Worm (Caenorhabditis elegans) whole organism, midembryonic: ENCODE results near the gene gln-2.

Experiments
- T22C8.4 ChIP-seq: fragments of 200-800 bp; sonication (Bioruptor generic); IDR thresholded peaks from 2 replicates; pipeline ENCODE4 v1.3.6; 2022; ENCODE audit warnings: missing genetic modification characterization, missing compliant biosample characterization
- cog-1 ChIP-seq: sonication (generic microtip); optimal IDR thresholded peaks from 2 replicates; lab custom pipeline; 2016; ENCODE audit warnings: missing genetic modification characterization, missing compliant biosample characterization
- flt-1 ChIP-seq: fragments of 200-800 bp; sonication (Bioruptor generic); IDR thresholded peaks from 2 replicates; pipeline ENCODE4 v1.3.6; 2022; ENCODE audit warnings: missing genetic modification characterization, missing compliant biosample characterization
- klf-2 ChIP-seq: fragments of 200-800 bp; sonication (Bioruptor generic); conservative IDR thresholded peaks from 2 replicates; pipeline ENCODE4 v1.3.6; 2022; ENCODE audit warnings: missing genetic modification reagents, missing genetic modification characterization, missing compliant biosample characterization
- med-1 ChIP-seq: sonication (generic microtip); optimal IDR thresholded peaks from 2 replicates; lab custom pipeline; 2017; ENCODE audit warnings: missing genetic modification characterization, mild to moderate bottlenecking, missing compliant biosample characterization, antibody characterized with exemption, missing genetic modification reagents; ENCODE audit not compliant: insufficient read depth
- ref-1 ChIP-seq: fragments of 200-800 bp; sonication (Bioruptor generic); conservative IDR thresholded peaks from 2 replicates; pipeline ENCODE4 v1.3.6; 2022; ENCODE audit warnings: missing genetic modification reagents, missing genetic modification characterization, missing compliant biosample characterization
- tab-1 ChIP-seq: fragments of 200-800 bp; sonication (Bioruptor generic); IDR thresholded peaks from 2 replicates; pipeline ENCODE4 v1.3.6; 2022; ENCODE audit warnings: missing genetic modification characterization, missing compliant biosample characterization
- ztf-23 ChIP-seq: fragments of 200-800 bp; sonication (Bioruptor generic); IDR thresholded peaks from 2 replicates; pipeline ENCODE4 v1.3.6; 2022; ENCODE audit warnings: missing genetic modification reagents, missing genetic modification characterization, missing compliant biosample characterization
- ztf-29 ChIP-seq: fragments of 200-800 bp; sonication (Bioruptor generic); IDR thresholded peaks from 2 replicates; pipeline ENCODE4 v1.3.6; 2022; ENCODE audit warnings: missing genetic modification reagents, missing genetic modification characterization, missing compliant biosample characterization

The gln-2 gene

DNA sequence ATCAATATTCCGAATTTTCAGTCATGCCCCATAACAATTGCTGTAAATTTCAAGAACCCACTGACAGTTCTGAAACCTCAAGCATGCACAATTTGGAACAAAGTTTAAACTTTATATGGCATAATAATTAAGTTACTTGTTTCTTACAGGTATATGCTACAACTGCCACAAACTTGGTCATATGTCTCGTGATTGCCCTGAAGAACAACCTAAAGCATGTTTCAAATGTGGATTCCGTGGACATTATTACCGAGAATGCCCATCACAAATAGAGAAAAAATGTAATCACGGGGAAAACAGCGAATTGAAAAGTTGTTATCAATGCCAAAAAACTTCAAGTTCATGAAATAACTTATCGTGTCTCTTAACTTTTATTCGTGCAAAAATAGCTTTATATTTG is 31.6 kb downstream of the gln-2 start:
- TF ChIP-seq med-1 (no peak), ztf-23 (GFP tag; lab: Robert Waterston, UW) (0 out of 2 replicates have a peak, but pooled peaks have one; percentile 9)

DNA sequence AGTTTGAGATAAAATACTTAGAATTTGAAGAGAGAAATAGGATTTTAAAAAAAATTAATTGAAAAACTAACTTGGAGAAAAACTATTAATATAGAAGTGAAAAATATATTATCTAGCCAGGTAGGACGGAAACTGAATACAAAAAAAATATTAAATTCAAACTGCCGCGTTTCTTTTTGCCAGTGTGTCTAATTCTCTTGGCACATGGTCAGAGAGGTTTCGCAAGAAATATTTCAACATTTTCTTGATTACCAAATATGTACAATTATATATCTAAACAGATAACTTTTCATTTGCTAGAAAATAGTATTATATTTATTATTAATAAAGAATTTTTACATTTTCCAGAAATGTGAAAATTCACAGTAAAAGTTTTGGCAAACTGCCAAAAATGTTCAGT is 32.1 kb downstream of the gln-2 start:
- TF ChIP-seq flt-1 (GFP tag; lab: Robert Waterston, UW): no peak
- TF ChIP-seq ztf-23 (GFP tag; lab: Robert Waterston, UW): no peak
- no peak for TF ChIP-seq cog-1 (tag; lab: Kevin White, UChicago)
- no peak for TF ChIP-seq tab-1 (GFP tag; lab: Robert Waterston, UW)
- TF ChIP-seq ref-1 (GFP tag; lab: Robert Waterston, UW): no peak

DNA sequence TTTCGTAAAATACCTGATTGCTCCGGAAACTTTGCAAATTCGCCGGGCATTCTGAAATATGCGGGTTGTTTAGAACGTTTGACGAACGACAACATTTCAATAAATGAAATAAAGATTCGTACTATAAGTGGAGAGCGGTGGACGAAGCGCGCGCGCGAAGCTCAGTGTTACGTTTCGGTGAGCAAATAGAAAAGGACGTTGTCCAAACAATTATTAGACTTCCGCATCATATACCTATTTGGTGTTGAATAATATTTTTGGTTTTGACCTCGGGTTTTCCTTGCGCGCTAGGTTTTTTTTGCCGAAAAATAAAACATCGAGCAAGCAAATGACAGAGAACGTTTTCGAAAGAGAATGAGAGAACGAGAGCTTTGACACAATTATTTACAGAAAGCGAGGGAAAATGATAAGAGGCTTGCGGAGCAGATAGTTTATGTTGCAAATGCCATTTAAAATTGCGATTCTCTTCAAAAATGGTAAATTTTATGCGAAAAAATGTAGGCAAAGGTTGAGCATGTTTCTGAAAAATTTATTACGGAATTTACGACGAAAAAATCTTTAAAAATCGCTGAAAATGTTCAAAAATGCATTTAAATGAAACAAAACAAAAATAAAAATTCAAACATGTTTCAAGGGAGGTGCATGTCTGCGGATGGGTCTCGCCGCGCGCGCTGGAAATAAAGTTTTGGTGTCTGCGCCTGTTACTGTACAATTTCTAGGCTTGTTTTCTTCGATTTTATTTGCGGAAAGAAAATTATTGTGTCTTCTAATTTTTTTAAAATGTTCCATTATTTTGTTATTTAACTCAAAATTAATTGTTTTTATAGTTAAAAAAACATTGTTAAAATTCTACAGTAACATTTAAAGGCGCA is 33.8 kb downstream of the gln-2 start, which contains the start of the genes cyld-1 and F40F12.9:
cyld-1 (minus strand) TSS at position 51 of the 872 bp plus-strand sequence.
F40F12.9 (plus strand) TSS at position 721 of the 872 bp plus-strand sequence.
- TF ChIP-seq klf-2 (no peak), ref-1 (GFP tag; lab: Robert Waterston, UW) (no peak), cog-1 (tag; lab: Kevin White, UChicago) (no peak), med-1 (no peak), ztf-29 (GFP tag; lab: Robert Waterston, UW) (no peak), ztf-23 (GFP tag; lab: Robert Waterston, UW) (no peak), tab-1 (GFP tag; lab: Robert Waterston, UW) (no peak), flt-1 (GFP tag; lab: Robert Waterston, UW) (no peak), T22C8.4 (no peak)

DNA sequence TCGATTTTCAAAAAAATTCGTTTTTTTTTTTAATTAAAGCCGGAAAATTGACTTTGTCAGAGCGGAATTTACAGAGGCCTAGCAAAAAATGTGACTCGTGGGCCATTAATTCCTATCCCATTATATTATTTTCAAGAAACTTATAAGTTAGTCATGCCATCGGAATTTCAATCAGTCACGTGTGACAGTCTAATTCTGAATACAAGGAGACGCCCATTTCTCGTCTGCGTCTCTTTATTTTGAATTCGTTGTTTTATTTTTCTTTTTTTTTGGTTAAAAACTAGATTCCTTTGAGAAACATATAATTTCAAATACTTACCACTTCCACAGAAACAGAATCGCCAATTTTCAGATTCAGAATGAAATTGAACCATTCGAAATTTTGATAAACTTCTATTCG is 35.9 kb downstream of the gln-2 start:
- TF ChIP-seq klf-2: no peak
- no peak for TF ChIP-seq ref-1 (GFP tag; lab: Robert Waterston, UW)
- no peak for TF ChIP-seq T22C8.4
- no peak for TF ChIP-seq cog-1 (tag; lab: Kevin White, UChicago)
- no peak for TF ChIP-seq ztf-23 (GFP tag; lab: Robert Waterston, UW)

DNA sequence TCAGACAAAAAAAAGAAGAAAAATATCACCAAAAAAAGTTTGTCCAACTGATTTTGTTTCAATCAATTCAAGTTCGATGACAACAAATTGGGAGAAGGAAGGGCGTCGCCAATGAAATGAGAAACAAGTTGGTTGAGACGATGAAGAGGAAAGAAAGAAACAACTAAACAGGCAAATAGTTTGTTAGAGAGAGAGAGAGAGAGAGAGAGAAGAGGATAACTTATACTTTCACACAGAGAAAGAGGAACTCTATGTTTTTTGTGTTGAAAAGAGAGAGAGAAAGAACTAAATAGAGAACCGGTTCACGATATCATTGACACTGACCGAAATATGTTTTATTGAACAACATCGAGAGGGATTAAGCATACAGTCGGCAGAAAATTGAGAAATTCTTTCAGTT is 37.0 kb downstream of the gln-2 start:
- TF ChIP-seq tab-1 (GFP tag; lab: Robert Waterston, UW) (no peak), cog-1 (tag; lab: Kevin White, UChicago) (no peak), ztf-23 (GFP tag; lab: Robert Waterston, UW) (no peak), flt-1 (GFP tag; lab: Robert Waterston, UW) (no peak), ref-1 (GFP tag; lab: Robert Waterston, UW) (no peak), T22C8.4 (no peak)

DNA sequence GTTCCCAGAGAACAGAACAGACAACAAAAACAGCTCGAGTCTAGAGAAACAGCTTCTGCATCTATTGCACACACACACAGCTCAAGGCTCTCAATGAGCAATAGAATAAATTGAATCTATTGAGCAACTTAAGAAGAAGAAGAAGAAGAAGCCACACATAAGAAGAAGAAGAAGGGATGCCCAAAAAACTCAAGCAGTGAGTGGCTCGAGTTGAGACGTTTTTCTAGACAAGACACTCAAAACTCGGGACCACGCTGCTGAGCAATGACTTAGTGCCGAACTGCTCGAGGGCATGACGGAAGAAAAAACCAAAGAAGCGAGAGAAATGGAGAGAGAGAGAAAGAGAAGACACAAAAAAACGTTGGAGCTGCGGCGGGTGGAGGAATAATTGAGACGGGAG is 39.3 kb downstream of the gln-2 start:
- no peak for TF ChIP-seq med-1
- TF ChIP-seq klf-2: no peak
- no peak for TF ChIP-seq flt-1 (GFP tag; lab: Robert Waterston, UW)
- TF ChIP-seq cog-1 (tag; lab: Kevin White, UChicago): no peak
- TF ChIP-seq ztf-23 (GFP tag; lab: Robert Waterston, UW): no peak
- no peak for TF ChIP-seq T22C8.4
- no peak for TF ChIP-seq ztf-29 (GFP tag; lab: Robert Waterston, UW)
- no peak for TF ChIP-seq ref-1 (GFP tag; lab: Robert Waterston, UW)
- no peak for TF ChIP-seq tab-1 (GFP tag; lab: Robert Waterston, UW)

DNA sequence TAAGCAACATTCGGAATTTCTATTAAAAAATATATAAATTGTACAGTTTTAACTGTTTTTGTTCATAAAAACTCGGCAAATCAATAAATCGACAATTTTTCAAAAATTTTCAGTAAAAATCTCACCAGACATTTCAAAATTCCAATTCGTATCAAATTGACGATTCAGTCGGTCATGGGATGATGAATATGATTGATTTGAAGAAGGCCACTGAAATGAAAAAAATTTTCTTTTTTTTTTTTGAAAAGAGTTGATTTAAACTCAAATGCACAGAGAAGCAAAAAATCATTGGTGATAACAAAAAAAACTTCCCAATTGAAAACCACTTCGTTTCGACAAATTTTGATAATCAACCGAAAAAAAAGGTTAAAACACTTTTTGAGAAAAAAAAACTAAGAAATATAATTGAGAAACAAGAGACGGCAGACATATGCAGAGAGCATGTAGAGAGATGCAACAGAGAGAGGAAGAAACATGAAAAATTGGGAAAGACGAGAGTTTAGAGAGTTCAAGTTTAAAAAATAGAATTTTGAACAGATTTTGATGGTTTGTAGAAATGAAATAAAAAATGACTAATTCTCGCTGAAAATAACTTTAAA is 40.8 kb downstream of the gln-2 start:
- no peak for TF ChIP-seq klf-2
- TF ChIP-seq T22C8.4: no peak
- TF ChIP-seq ztf-23 (GFP tag; lab: Robert Waterston, UW): no peak
- no peak for TF ChIP-seq tab-1 (GFP tag; lab: Robert Waterston, UW)
- TF ChIP-seq ref-1 (GFP tag; lab: Robert Waterston, UW): no peak
- no peak for TF ChIP-seq flt-1 (GFP tag; lab: Robert Waterston, UW)
- TF ChIP-seq med-1: no peak
- no peak for TF ChIP-seq ztf-29 (GFP tag; lab: Robert Waterston, UW)
- TF ChIP-seq cog-1 (tag; lab: Kevin White, UChicago): no peak

DNA sequence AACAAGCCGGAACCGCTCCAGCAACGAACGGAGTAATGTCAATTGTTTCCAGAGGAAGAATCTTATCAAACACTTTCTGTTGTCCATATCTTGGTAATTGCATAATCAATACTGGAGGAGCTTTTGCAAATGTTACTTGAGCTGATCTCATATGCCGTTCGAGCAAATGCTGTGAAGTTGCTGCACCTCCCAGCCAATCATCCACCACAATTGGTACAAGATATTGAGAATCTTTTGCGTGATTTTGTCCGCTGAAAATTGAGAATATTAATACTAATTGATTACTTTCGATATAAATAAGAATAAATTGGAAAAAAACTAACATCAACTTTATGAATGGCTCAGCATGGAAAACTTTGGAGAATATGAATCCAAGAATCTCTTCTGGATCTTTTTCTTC is 44.9 kb downstream of the gln-2 start:
- TF ChIP-seq flt-1 (GFP tag; lab: Robert Waterston, UW) (no peak), klf-2 (no peak), T22C8.4 (no peak), med-1 (no peak)
